Fruit fly (Drosophila melanogaster) whole organism, embryonic: ENCODE measurements around the gene aqz.

Source experiments
- Bdp1 ChIP-seq: fragments of 200-800 bp; sonication (Bioruptor generic); optimal IDR thresholded peaks from 3 replicates; lab custom pipeline; 2016; ENCODE audit warnings: missing biosample characterization, missing genetic modification characterization
- Bgb ChIP-seq: fragments of 200-800 bp; sonication (Bioruptor generic); IDR thresholded peaks from 2 replicates; pipeline ENCODE4 v1.3.6; 2022; ENCODE audit warnings: missing biosample characterization, missing genetic modification characterization; ENCODE audit not compliant: partially characterized antibody
- C15 ChIP-seq: fragments of 200-800 bp; sonication (Bioruptor generic); IDR thresholded peaks from 3 replicates; pipeline ENCODE4 v1.3.6; 2022; ENCODE audit warnings: missing biosample characterization, missing genetic modification characterization
- CG11093 ChIP-seq: fragments of 200-800 bp; sonication (Bioruptor generic); IDR thresholded peaks from 3 replicates; pipeline ENCODE4 v1.3.6; 2022; ENCODE audit warnings: missing biosample characterization, missing genetic modification characterization
- CG11560 ChIP-seq: fragments of 200-800 bp; sonication (Bioruptor generic); IDR thresholded peaks from 3 replicates; pipeline ENCODE4 v1.3.6; 2022; ENCODE audit warnings: missing biosample characterization, missing genetic modification characterization
- CG12659 ChIP-seq: fragments of 200-800 bp; sonication (Bioruptor generic); optimal IDR thresholded peaks from 3 replicates; lab custom pipeline; 2017; ENCODE audit warnings: mild to moderate bottlenecking, missing biosample characterization, missing genetic modification reagents, missing genetic modification characterization
- CG14050 ChIP-seq: fragments of 200-800 bp; sonication (Bioruptor generic); IDR thresholded peaks from 3 replicates; pipeline ENCODE4 v1.3.6; 2022; ENCODE audit warnings: missing biosample characterization, missing genetic modification characterization
- CG14667 ChIP-seq: fragments of 200-800 bp; sonication (Bioruptor generic); IDR thresholded peaks from 2 replicates; pipeline ENCODE4 v1.3.6; 2022; ENCODE audit warnings: missing biosample characterization, missing genetic modification characterization
- CG15073 ChIP-seq: fragments of 200-800 bp; sonication (Bioruptor generic); optimal IDR thresholded peaks from 2 replicates; lab custom pipeline; 2016; ENCODE audit warnings: missing biosample characterization, missing genetic modification characterization
- CG15601 ChIP-seq: fragments of 200-800 bp; sonication (Bioruptor generic); optimal IDR thresholded peaks from 3 replicates; lab custom pipeline; 2019; ENCODE audit warnings: missing biosample characterization, mild to moderate bottlenecking, missing genetic modification characterization, moderate library complexity
- CG15696 ChIP-seq: fragments of 200-800 bp; sonication (Bioruptor generic); optimal IDR thresholded peaks from 2 replicates; lab custom pipeline; 2019; ENCODE audit warnings: missing biosample characterization, mild to moderate bottlenecking, missing genetic modification characterization, moderate library complexity
- CG17912 ChIP-seq: fragments of 200-800 bp; sonication (Bioruptor generic); optimal IDR thresholded peaks from 2 replicates; lab custom pipeline; 2018; ENCODE audit warnings: missing biosample characterization, mild to moderate bottlenecking, missing genetic modification characterization
- CG31224 ChIP-seq: fragments of 200-800 bp; sonication (Bioruptor generic); IDR thresholded peaks from 2 replicates; pipeline ENCODE4 v1.3.6; 2022; ENCODE audit warnings: missing biosample characterization, missing genetic modification characterization
- CG3847 ChIP-seq: fragments of 200-800 bp; sonication (Bioruptor generic); IDR thresholded peaks from 2 replicates; pipeline ENCODE4 v1.3.6; 2022; ENCODE audit warnings: missing biosample characterization, missing genetic modification characterization
- CG4328 ChIP-seq: fragments of 200-800 bp; sonication (Bioruptor generic); optimal IDR thresholded peaks from 3 replicates; lab custom pipeline; 2017; ENCODE audit warnings: missing biosample characterization, missing genetic modification reagents, missing genetic modification characterization
- CG5953 ChIP-seq: fragments of 200-800 bp; sonication (Bioruptor generic); IDR thresholded peaks from 2 replicates; pipeline ENCODE4 v1.3.6; 2022; ENCODE audit warnings: missing biosample characterization, missing genetic modification characterization
- CG6813 ChIP-seq: fragments of 200-800 bp; sonication (Bioruptor generic); optimal IDR thresholded peaks from 2 replicates; lab custom pipeline; 2017; ENCODE audit warnings: missing biosample characterization, missing genetic modification characterization, mild to moderate bottlenecking, moderate library complexity, missing genetic modification reagents
- Dll ChIP-seq: fragments of 200-800 bp; sonication (Bioruptor generic); IDR thresholded peaks from 4 replicates; pipeline ENCODE4 v1.3.6; 2022; ENCODE audit warnings: missing biosample characterization, missing genetic modification characterization; ENCODE audit not compliant: partially characterized antibody
- Drgx ChIP-seq: fragments of 200-800 bp; sonication (Bioruptor generic); IDR thresholded peaks from 2 replicates; pipeline ENCODE4 v1.3.6; 2022; ENCODE audit warnings: missing biosample characterization, missing genetic modification characterization
- Ets97D ChIP-seq: fragments of 200-800 bp; sonication (Bioruptor generic); optimal IDR thresholded peaks from 3 replicates; lab custom pipeline; 2016; ENCODE audit warnings: missing biosample characterization, missing genetic modification characterization
- Gug ChIP-seq: fragments of 200-800 bp; sonication (Bioruptor generic); IDR thresholded peaks from 4 replicates; pipeline ENCODE4 v1.3.6; 2022; ENCODE audit warnings: missing biosample characterization, missing genetic modification characterization
- H2.0 ChIP-seq: fragments of 200-800 bp; sonication (Bioruptor generic); IDR thresholded peaks from 2 replicates; pipeline ENCODE4 v1.3.6; 2022; ENCODE audit warnings: missing biosample characterization, missing genetic modification characterization
- Hand ChIP-seq: fragments of 200-800 bp; sonication (Bioruptor generic); optimal IDR thresholded peaks from 2 replicates; lab custom pipeline; 2017; ENCODE audit warnings: mild to moderate bottlenecking, missing biosample characterization, missing genetic modification reagents, missing genetic modification characterization
- Hsf ChIP-seq: fragments of 200-800 bp; sonication (Bioruptor generic); optimal IDR thresholded peaks from 3 replicates; lab custom pipeline; 2016; ENCODE audit warnings: missing biosample characterization, missing genetic modification characterization
- Kr ChIP-seq: fragments of 200-800 bp; sonication (Bioruptor generic); optimal IDR thresholded peaks from 2 replicates; lab custom pipeline; 2017; ENCODE audit warnings: missing biosample characterization, mild to moderate bottlenecking, missing genetic modification characterization
- Lim3 ChIP-seq: fragments of 200-800 bp; sonication (Bioruptor generic); IDR thresholded peaks from 2 replicates; pipeline ENCODE4 v1.3.6; 2022; ENCODE audit warnings: missing biosample characterization, missing genetic modification characterization
- MESR4 ChIP-seq: fragments of 200-800 bp; sonication (Bioruptor generic); optimal IDR thresholded peaks from 2 replicates; lab custom pipeline; 2018; ENCODE audit warnings: missing biosample characterization, mild to moderate bottlenecking, missing genetic modification characterization, moderate library complexity
- Med ChIP-seq: fragments of 200-800 bp; sonication (Bioruptor generic); peaks from one replicate; lab custom pipeline; 2016; ENCODE audit warnings: missing biosample characterization, missing genetic modification characterization, mild to moderate bottlenecking, inconsistent platforms, moderate library complexity
- Mrtf ChIP-seq: fragments of 200-800 bp; sonication (Bioruptor generic); IDR thresholded peaks from 3 replicates; pipeline ENCODE4 v1.3.6; 2022; ENCODE audit warnings: missing biosample characterization, missing genetic modification characterization
- Myb ChIP-seq: fragments of 200-800 bp; sonication (Bioruptor generic); optimal IDR thresholded peaks from 2 replicates; lab custom pipeline; 2016; ENCODE audit warnings: missing biosample characterization, missing genetic modification characterization
- Opbp ChIP-seq: fragments of 200-800 bp; sonication (Bioruptor generic); IDR thresholded peaks from 3 replicates; pipeline ENCODE4 v1.3.6; 2022; ENCODE audit warnings: missing biosample characterization, missing genetic modification characterization; ENCODE audit not compliant: partially characterized antibody
- Ravus ChIP-seq: fragments of 200-800 bp; sonication (Bioruptor generic); IDR thresholded peaks from 2 replicates; pipeline ENCODE4 v1.3.6; 2022; ENCODE audit warnings: missing biosample characterization, missing genetic modification characterization
- Scr ChIP-seq: fragments of 200-800 bp; sonication (Bioruptor generic); IDR thresholded peaks from 2 replicates; pipeline ENCODE4 v1.3.6; 2022; ENCODE audit warnings: missing biosample characterization, missing genetic modification characterization; ENCODE audit not compliant: partially characterized antibody
- ap ChIP-seq: fragments of 200-800 bp; sonication (Bioruptor generic); IDR thresholded peaks from 2 replicates; pipeline ENCODE4 v1.3.6; 2022; ENCODE audit warnings: missing biosample characterization, missing genetic modification characterization
- bab2 ChIP-seq: fragments of 200-800 bp; sonication (Bioruptor generic); optimal IDR thresholded peaks from 2 replicates; lab custom pipeline; 2016; ENCODE audit warnings: missing biosample characterization, missing genetic modification characterization
- bsh ChIP-seq, 2 experiments: fragments of 200-800 bp; sonication (Bioruptor generic); optimal IDR thresholded peaks; 2 replicates each; lab custom pipeline; 2017 to 2018; ENCODE audit warnings: mild to moderate bottlenecking in 2 of 2, missing biosample characterization in 2 of 2, missing genetic modification characterization in 2 of 2, moderate library complexity in 1 of 2
- cas ChIP-seq: fragments of 200-800 bp; sonication (Bioruptor generic); IDR thresholded peaks from 2 replicates; pipeline ENCODE4 v1.3.6; 2022; ENCODE audit warnings: missing biosample characterization, missing genetic modification characterization
- esg ChIP-seq: fragments of 200-800 bp; sonication (Bioruptor generic); conservative IDR thresholded peaks from 2 replicates; pipeline ENCODE4 v1.3.6; 2022; ENCODE audit warnings: missing biosample characterization, missing genetic modification characterization
- gcm ChIP-seq: fragments of 200-800 bp; sonication (Bioruptor generic); optimal IDR thresholded peaks from 2 replicates; lab custom pipeline; 2019; ENCODE audit warnings: missing biosample characterization, mild to moderate bottlenecking, missing genetic modification characterization, moderate library complexity
- gem ChIP-seq: fragments of 200-800 bp; sonication (Bioruptor generic); optimal IDR thresholded peaks from 2 replicates; lab custom pipeline; 2019; ENCODE audit warnings: missing biosample characterization, mild to moderate bottlenecking, missing genetic modification characterization, moderate library complexity
- pho ChIP-seq: fragments of 200-800 bp; sonication (Bioruptor generic); optimal IDR thresholded peaks from 2 replicates; lab custom pipeline; 2016; ENCODE audit warnings: missing biosample characterization, missing genetic modification characterization
- pnt ChIP-seq: fragments of 200-800 bp; sonication (Bioruptor generic); optimal IDR thresholded peaks from 3 replicates; lab custom pipeline; 2016; ENCODE audit warnings: missing biosample characterization, missing genetic modification characterization
- pzg ChIP-seq: fragments of 200-800 bp; sonication (Bioruptor generic); optimal IDR thresholded peaks from 3 replicates; lab custom pipeline; 2018; ENCODE audit warnings: missing biosample characterization, mild to moderate bottlenecking, missing genetic modification characterization, moderate library complexity
- sens ChIP-seq: fragments of 200-800 bp; sonication (Bioruptor generic); peaks from one replicate; lab custom pipeline; 2016; ENCODE audit warnings: missing biosample characterization, missing genetic modification characterization
- sr ChIP-seq: fragments of 200-800 bp; sonication (Bioruptor generic); IDR thresholded peaks from 3 replicates; pipeline ENCODE4 v1.3.6; 2022; ENCODE audit warnings: missing biosample characterization, missing genetic modification characterization
- stwl ChIP-seq: fragments of 200-800 bp; sonication (Bioruptor generic); optimal IDR thresholded peaks from 3 replicates; lab custom pipeline; 2018; ENCODE audit warnings: missing biosample characterization, mild to moderate bottlenecking, missing genetic modification characterization, moderate library complexity
- tll ChIP-seq, 2 experiments: fragments of 200-800 bp in 1 of 2; fragments of >200 bp in 1 of 2; sonication (Bioruptor generic) in 1 of 2; optimal IDR thresholded peaks; 2 replicates each; lab custom pipeline; 2017 to 2019; ENCODE audit warnings: missing biosample characterization in 2 of 2, missing genetic modification characterization in 2 of 2, mild to moderate bottlenecking in 1 of 2, moderate library complexity in 1 of 2
- vvl ChIP-seq: fragments of 200-800 bp; sonication (Bioruptor generic); IDR thresholded peaks from 2 replicates; pipeline ENCODE4 v1.3.6; 2022; ENCODE audit warnings: missing biosample characterization, missing genetic modification characterization
- wdn ChIP-seq: fragments of 200-800 bp; sonication (Bioruptor generic); IDR thresholded peaks from 2 replicates; pipeline ENCODE4 v1.3.6; 2022; ENCODE audit warnings: missing biosample characterization, missing genetic modification characterization
- z ChIP-seq: fragments of 200-800 bp; sonication (Bioruptor generic); IDR thresholded peaks from 3 replicates; pipeline ENCODE4 v1.3.6; 2022; ENCODE audit warnings: missing biosample characterization, missing genetic modification characterization
- zfh1 ChIP-seq: fragments of 200-800 bp; sonication (Bioruptor generic); IDR thresholded peaks from 3 replicates; pipeline ENCODE4 v1.3.6; 2022; ENCODE audit warnings: missing biosample characterization, missing genetic modification characterization

The aqz gene

dm6 chr3R:8805388-8805852, 15.1 kb downstream of the aqz start, which contains the start of gene CG9839 (continued):
- TF ChIP-seq Ets97D (GFP tag; lab: Kevin White, UChicago) (peak; percentile 13), Dll (GFP tag; lab: Robert Waterston, UW) (peak; percentile 38; the same call in 1 of the 4 replicates), bsh (GFP tag; optimal IDR thresholded peaks at IDR 0.05; lab: Kevin White, UChicago) (no peak), Med (GFP tag; lab: Kevin White, UChicago) (peak; percentile 54), Hand (GFP tag; lab: Kevin White, UChicago) (no peak), CG17912 (GFP tag; lab: Kevin White, UChicago) (peak; percentile 1), zfh1 (0 out of 3 replicates have a peak, but pooled peaks have one; percentile 28), Gug (GFP tag; lab: Robert Waterston, UW) (no peak), sens (GFP tag; lab: Kevin White, UChicago) (no peak), ap (GFP tag; lab: Robert Waterston, UW) (no peak), Scr (GFP tag; lab: Robert Waterston, UW) (no peak), tll (GFP tag; optimal IDR thresholded peaks at IDR 0.05; lab: Kevin White, UChicago) (no peak), cas (GFP tag; lab: Robert Waterston, UW) (no peak), pzg (GFP tag; lab: Kevin White, UChicago) (peak; percentile 45), pho (no peak), CG31224 (GFP tag; lab: Robert Waterston, UW) (no peak), CG15601 (no peak), CG14667 (GFP tag; lab: Robert Waterston, UW) (no peak), CG11093 (GFP tag; lab: Robert Waterston, UW) (no peak), bab2 (GFP tag; lab: Kevin White, UChicago) (no peak), stwl (tag; lab: Kevin White, UChicago) (peak; percentile 38), CG5953 (GFP tag; lab: Robert Waterston, UW) (no peak), MESR4 (GFP tag; lab: Kevin White, UChicago) (peak; percentile 14), Myb (GFP tag; lab: Kevin White, UChicago) (peak; percentile 68), esg (GFP tag; lab: Robert Waterston, UW) (no peak), Kr (GFP tag; lab: Kevin White, UChicago) (no peak), CG15696 (tag; lab: Kevin White, UChicago) (no peak), Hsf (GFP tag; lab: Kevin White, UChicago) (no peak), C15 (GFP tag; lab: Robert Waterston, UW) (no peak), CG15073 (GFP tag; lab: Kevin White, UChicago) (no peak), Opbp (GFP tag; lab: Robert Waterston, UW) (peak; percentile 51; the same call in 1 of the 3 replicates), H2.0 (GFP tag; lab: Robert Waterston, UW) (no peak), CG4328 (no peak), CG12659 (GFP tag; lab: Kevin White, UChicago) (peak; percentile 19), CG6813 (no peak), wdn (GFP tag; lab: Robert Waterston, UW) (no peak), Bdp1 (GFP tag; lab: Kevin White, UChicago) (no peak), CG3847 (GFP tag; lab: Robert Waterston, UW) (peak; percentile 73), vvl (GFP tag; lab: Robert Waterston, UW) (0 out of 2 replicates have a peak, but pooled peaks have one; percentile 17), pnt (GFP tag; lab: Kevin White, UChicago) (no peak), Bgb (GFP tag; lab: Robert Waterston, UW) (no peak), z (GFP tag; lab: Robert Waterston, UW) (no peak), CG14050 (GFP tag; lab: Robert Waterston, UW) (no peak), sr (GFP tag; lab: Robert Waterston, UW) (no peak), gem (tag; lab: Kevin White, UChicago) (no peak), CG11560 (tag; lab: Robert Waterston, UW) (no peak), Lim3 (GFP tag; lab: Robert Waterston, UW) (no peak), gcm (GFP tag; lab: Kevin White, UChicago) (no peak), Drgx (GFP tag; lab: Robert Waterston, UW) (0 out of 2 replicates have a peak, but pooled peaks have one; percentile 6), Mrtf (GFP tag; lab: Robert Waterston, UW) (no peak), Ravus (no peak)
